Fruit fly (Drosophila melanogaster) whole organism, embryonic: Measurements from ENCODE around the gene wds.

ENCODE experiments used
- Adf1 ChIP-seq: fragments of 200-800 bp; sonication (Bioruptor generic); IDR thresholded peaks from 2 replicates; pipeline ENCODE4 v1.3.6; 2022; ENCODE audit warnings: missing biosample characterization, missing genetic modification characterization
- CG10654 ChIP-seq: fragments of 200-800 bp; sonication (Bioruptor generic); optimal IDR thresholded peaks from 2 replicates; lab custom pipeline; 2016; ENCODE audit warnings: missing biosample characterization, missing genetic modification characterization
- CG11504 ChIP-seq: fragments of 200-800 bp; sonication (Bioruptor generic); optimal IDR thresholded peaks from 3 replicates; lab custom pipeline; 2019; ENCODE audit warnings: missing biosample characterization, mild to moderate bottlenecking, missing genetic modification characterization, moderate library complexity
- CG12071 ChIP-seq: fragments of 200-800 bp; sonication (Bioruptor generic); optimal IDR thresholded peaks from 3 replicates; lab custom pipeline; 2018; ENCODE audit warnings: missing biosample characterization, mild to moderate bottlenecking, missing genetic modification characterization
- CG13296 ChIP-seq: fragments of 200-800 bp; sonication (Bioruptor generic); optimal IDR thresholded peaks from 3 replicates; lab custom pipeline; 2018; ENCODE audit warnings: missing biosample characterization, mild to moderate bottlenecking, missing genetic modification characterization
- CG14710 ChIP-seq: fragments of 200-800 bp; sonication (Bioruptor generic); optimal IDR thresholded peaks from 3 replicates; lab custom pipeline; 2019; ENCODE audit warnings: missing biosample characterization, mild to moderate bottlenecking, missing genetic modification characterization, moderate library complexity
- CG14860 ChIP-seq: fragments of 200-800 bp; sonication (Bioruptor generic); IDR thresholded peaks from 3 replicates; pipeline ENCODE4 v1.3.6; 2022; ENCODE audit warnings: missing biosample characterization, missing genetic modification characterization; ENCODE audit not compliant: partially characterized antibody
- CG16779 ChIP-seq: fragments of 200-800 bp; sonication (Bioruptor generic); IDR thresholded peaks from 2 replicates; pipeline ENCODE4 v1.3.6; 2022; ENCODE audit warnings: missing biosample characterization, missing genetic modification characterization
- CG17359 ChIP-seq: fragments of 200-800 bp; sonication (Bioruptor generic); optimal IDR thresholded peaks from 3 replicates; lab custom pipeline; 2018; ENCODE audit warnings: missing biosample characterization, mild to moderate bottlenecking, missing genetic modification characterization, moderate library complexity
- CG17829 ChIP-seq: fragments of 200-800 bp; optimal IDR thresholded peaks from 2 replicates; lab custom pipeline; 2019; ENCODE audit warnings: missing biosample characterization, mild to moderate bottlenecking, missing genetic modification characterization, moderate library complexity
- CG1832 ChIP-seq: fragments of 200-800 bp; sonication (Bioruptor generic); optimal IDR thresholded peaks from 2 replicates; lab custom pipeline; 2017; ENCODE audit warnings: missing biosample characterization, mild to moderate bottlenecking, missing genetic modification characterization, inconsistent platforms
- CG18599 ChIP-seq: fragments of 200-800 bp; sonication (Bioruptor generic); optimal IDR thresholded peaks from 3 replicates; lab custom pipeline; 2017; ENCODE audit warnings: missing biosample characterization, missing genetic modification characterization, mild to moderate bottlenecking, moderate library complexity, missing genetic modification reagents
- CG18619 ChIP-seq: fragments of 200-800 bp; sonication (Bioruptor generic); optimal IDR thresholded peaks from 3 replicates; lab custom pipeline; 2017; ENCODE audit warnings: missing biosample characterization, mild to moderate bottlenecking, missing genetic modification characterization
- CG2116 ChIP-seq: fragments of 200-800 bp; sonication (Bioruptor generic); optimal IDR thresholded peaks from 3 replicates; lab custom pipeline; 2018; ENCODE audit warnings: missing biosample characterization, mild to moderate bottlenecking, missing genetic modification characterization
- CG31224 ChIP-seq: fragments of 200-800 bp; sonication (Bioruptor generic); IDR thresholded peaks from 2 replicates; pipeline ENCODE4 v1.3.6; 2022; ENCODE audit warnings: missing biosample characterization, missing genetic modification characterization
- CG7839 ChIP-seq: fragments of 200-800 bp; sonication (Bioruptor generic); optimal IDR thresholded peaks from 3 replicates; lab custom pipeline; 2018; ENCODE audit warnings: missing biosample characterization, mild to moderate bottlenecking, missing genetic modification characterization, moderate library complexity
- D ChIP-seq, 2 experiments: fragments of 200-800 bp in 1 of 2; fragments of >200 bp in 1 of 2; sonication (Bioruptor generic) in 1 of 2; optimal IDR thresholded peaks; 2 replicates in 1 of 2; 3 replicates in 1 of 2; lab custom pipeline; 2017; ENCODE audit warnings: mild to moderate bottlenecking in 1 of 2, missing biosample characterization in 1 of 2, missing genetic modification characterization in 1 of 2, missing genetic modification reagents in 1 of 2
- Dbx ChIP-seq: fragments of 200-800 bp; sonication (Bioruptor generic); IDR thresholded peaks from 3 replicates; pipeline ENCODE4 v1.3.6; 2022; ENCODE audit warnings: missing biosample characterization, missing genetic modification characterization
- Dfd ChIP-seq, 2 experiments: fragments of >200 bp; optimal IDR thresholded peaks; 2 replicates each; lab custom pipeline; 2017; ENCODE audit warnings: missing biosample characterization in 2 of 2, missing genetic modification characterization in 2 of 2
- Dref ChIP-seq: fragments of 200-800 bp; sonication (Bioruptor generic); IDR thresholded peaks from 2 replicates; pipeline ENCODE4 v1.3.6; 2022; ENCODE audit warnings: missing biosample characterization, missing genetic modification characterization
- Ets65A ChIP-seq: fragments of 200-800 bp; sonication (Bioruptor generic); peaks from one replicate; lab custom pipeline; 2016; ENCODE audit warnings: missing biosample characterization, missing genetic modification characterization
- Fer1 ChIP-seq: fragments of 200-800 bp; sonication (Bioruptor generic); optimal IDR thresholded peaks from 2 replicates; lab custom pipeline; 2017; ENCODE audit warnings: missing biosample characterization, mild to moderate bottlenecking, missing genetic modification characterization
- HLHmδ ChIP-seq: fragments of 200-800 bp; sonication (Bioruptor generic); optimal IDR thresholded peaks from 2 replicates; lab custom pipeline; 2018; ENCODE audit warnings: missing biosample characterization, mild to moderate bottlenecking, missing genetic modification characterization, moderate library complexity
- Hand ChIP-seq: fragments of 200-800 bp; sonication (Bioruptor generic); optimal IDR thresholded peaks from 2 replicates; lab custom pipeline; 2017; ENCODE audit warnings: mild to moderate bottlenecking, missing biosample characterization, missing genetic modification reagents, missing genetic modification characterization
- Opbp ChIP-seq: fragments of 200-800 bp; sonication (Bioruptor generic); IDR thresholded peaks from 3 replicates; pipeline ENCODE4 v1.3.6; 2022; ENCODE audit warnings: missing biosample characterization, missing genetic modification characterization; ENCODE audit not compliant: partially characterized antibody
- Scr ChIP-seq: fragments of 200-800 bp; sonication (Bioruptor generic); IDR thresholded peaks from 2 replicates; pipeline ENCODE4 v1.3.6; 2022; ENCODE audit warnings: missing biosample characterization, missing genetic modification characterization; ENCODE audit not compliant: partially characterized antibody
- Sry-δ ChIP-seq: fragments of 200-800 bp; sonication (Bioruptor generic); optimal IDR thresholded peaks from 2 replicates; lab custom pipeline; 2016; ENCODE audit warnings: missing biosample characterization, missing genetic modification characterization
- Trl ChIP-seq, 3 experiments: fragments of >200 bp in 2 of 3; fragments of 200-800 bp in 1 of 3; sonication (Bioruptor generic) in 1 of 3; optimal IDR thresholded peaks; 2 replicates in 1 of 3; 3 replicates in 2 of 3; lab custom pipeline; 2016 to 2017; ENCODE audit warnings: missing biosample characterization in 1 of 3, missing genetic modification characterization in 1 of 3
- bigmax ChIP-seq: fragments of 200-800 bp; sonication (Bioruptor generic); optimal IDR thresholded peaks from 2 replicates; lab custom pipeline; 2018; ENCODE audit warnings: missing biosample characterization, mild to moderate bottlenecking, missing genetic modification characterization
- br ChIP-seq: fragments of >200 bp; optimal IDR thresholded peaks from 2 replicates; lab custom pipeline; 2017
- chif ChIP-seq, 2 experiments: fragments of 200-800 bp; sonication (Bioruptor generic); optimal IDR thresholded peaks; 3 replicates each; lab custom pipeline; 2016; ENCODE audit warnings: missing biosample characterization in 2 of 2, missing genetic modification characterization in 2 of 2
- chinmo ChIP-seq: fragments of 200-800 bp; sonication (Bioruptor generic); IDR thresholded peaks from 4 replicates; pipeline ENCODE4 v1.3.6; 2022; ENCODE audit warnings: missing biosample characterization, missing genetic modification characterization; ENCODE audit not compliant: partially characterized antibody
- crol ChIP-seq: fragments of 200-800 bp; sonication (Bioruptor generic); IDR thresholded peaks from 2 replicates; pipeline ENCODE4 v1.3.6; 2022; ENCODE audit warnings: missing biosample characterization, missing genetic modification characterization
- dm ChIP-seq: fragments of 200-800 bp; sonication (Bioruptor generic); optimal IDR thresholded peaks from 3 replicates; lab custom pipeline; 2016; ENCODE audit warnings: missing biosample characterization, missing genetic modification characterization
- ewg ChIP-seq: fragments of 200-800 bp; sonication (Bioruptor generic); optimal IDR thresholded peaks from 3 replicates; lab custom pipeline; 2017; ENCODE audit warnings: mild to moderate bottlenecking, missing biosample characterization, missing genetic modification reagents, missing genetic modification characterization
- fd102C ChIP-seq: fragments of 200-800 bp; sonication (Bioruptor generic); optimal IDR thresholded peaks from 2 replicates; lab custom pipeline; 2018; ENCODE audit warnings: missing biosample characterization, mild to moderate bottlenecking, missing genetic modification characterization, moderate library complexity
- fd3F ChIP-seq: fragments of 200-800 bp; sonication (Bioruptor generic); optimal IDR thresholded peaks from 2 replicates; lab custom pipeline; 2018; ENCODE audit warnings: missing biosample characterization, mild to moderate bottlenecking, missing genetic modification characterization, moderate library complexity
- grau ChIP-seq: fragments of 200-800 bp; optimal IDR thresholded peaks from 3 replicates; lab custom pipeline; 2019; ENCODE audit warnings: missing biosample characterization, mild to moderate bottlenecking, missing genetic modification characterization, moderate library complexity
- gsb ChIP-seq: fragments of 200-800 bp; sonication (Bioruptor generic); IDR thresholded peaks from 2 replicates; pipeline ENCODE4 v1.3.6; 2022; ENCODE audit warnings: missing biosample characterization, missing genetic modification characterization
- gt ChIP-seq: fragments of 200-800 bp; sonication (Bioruptor generic); IDR thresholded peaks from 2 replicates; pipeline ENCODE4 v1.3.6; 2022; ENCODE audit warnings: missing biosample characterization, missing genetic modification characterization
- her ChIP-seq: fragments of 200-800 bp; sonication (Bioruptor generic); optimal IDR thresholded peaks from 2 replicates; lab custom pipeline; 2016; ENCODE audit warnings: missing biosample characterization, missing genetic modification characterization
- hth ChIP-seq: fragments of >200 bp; optimal IDR thresholded peaks from 2 replicates; lab custom pipeline; 2017; ENCODE audit warnings: inconsistent platforms
- knrl ChIP-seq: fragments of 200-800 bp; sonication (Bioruptor generic); IDR thresholded peaks from 3 replicates; pipeline ENCODE4 v1.3.6; 2022; ENCODE audit warnings: missing biosample characterization, missing genetic modification characterization; ENCODE audit not compliant: partially characterized antibody
- psq ChIP-seq: fragments of 200-800 bp; sonication (Bioruptor generic); optimal IDR thresholded peaks from 2 replicates; lab custom pipeline; 2017; ENCODE audit warnings: missing biosample characterization, missing genetic modification characterization
- sc ChIP-seq, 3 experiments: fragments of >200 bp in 2 of 3; fragments of 200-800 bp in 1 of 3; sonication (Bioruptor generic) in 1 of 3; optimal IDR thresholded peaks; 2 replicates in 2 of 3; 3 replicates in 1 of 3; lab custom pipeline; 2017; ENCODE audit warnings: mild to moderate bottlenecking in 1 of 3, missing biosample characterization in 1 of 3, missing genetic modification characterization in 1 of 3, missing genetic modification reagents in 1 of 3
- seq ChIP-seq: fragments of 200-800 bp; sonication (Bioruptor generic); IDR thresholded peaks from 2 replicates; pipeline ENCODE4 v1.3.6; 2022; ENCODE audit warnings: missing biosample characterization, missing genetic modification characterization
- tio ChIP-seq: fragments of 200-800 bp; sonication (Bioruptor generic); optimal IDR thresholded peaks from 2 replicates; lab custom pipeline; 2017; ENCODE audit warnings: missing biosample characterization, missing genetic modification characterization, inconsistent platforms
- usp ChIP-seq: fragments of >200 bp; optimal IDR thresholded peaks from 2 replicates; lab custom pipeline; 2017; ENCODE audit warnings: missing biosample characterization, missing genetic modification characterization

Gene wds

DNA sequence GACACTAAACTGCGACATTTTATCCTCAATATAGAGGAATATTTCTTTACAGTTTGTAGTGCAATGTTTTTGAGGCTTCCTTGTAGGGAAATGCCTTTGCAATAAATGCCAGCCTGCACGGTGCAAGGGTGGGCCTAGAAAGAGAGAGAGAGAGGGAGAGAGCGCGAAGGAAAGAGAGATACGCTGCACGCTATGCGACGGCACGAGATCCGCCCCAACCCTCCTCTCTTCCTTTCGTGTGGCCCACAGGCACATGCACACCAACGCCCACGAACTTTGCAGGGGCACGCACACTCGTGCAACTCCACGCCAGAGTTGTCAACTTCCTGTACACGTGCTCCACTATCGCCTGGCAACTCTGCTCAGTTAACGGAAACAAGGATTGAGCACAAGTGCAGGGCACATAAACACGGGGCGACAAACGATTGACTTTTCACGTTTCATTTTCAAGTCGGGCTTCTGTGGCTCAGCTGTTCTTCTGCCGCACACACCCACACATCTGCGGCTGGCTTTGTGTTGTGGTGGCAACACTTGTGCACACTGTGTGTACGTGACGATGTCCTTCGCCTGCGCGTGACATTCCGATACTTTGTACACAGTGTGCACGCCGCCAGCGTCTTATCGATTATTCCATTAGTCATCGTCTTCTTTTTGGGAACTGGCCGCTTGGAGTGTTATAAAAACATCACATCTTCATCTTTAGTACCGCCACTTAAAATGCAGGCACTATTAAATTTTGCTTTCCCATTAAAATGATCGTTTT is 50.4 kb downstream of the wds start (continued):
- TF ChIP-seq CG14860 (GFP tag; lab: Robert Waterston, UW) (no peak), CG12071 (GFP tag; lab: Kevin White, UChicago) (no peak), Adf1 (GFP tag; lab: Robert Waterston, UW) (peak; percentile 9; the same call in 1 of the 2 replicates), Ets65A (GFP tag; lab: Kevin White, UChicago) (peak; percentile 24), fd102C (GFP tag; lab: Kevin White, UChicago) (no peak), knrl (GFP tag; lab: Robert Waterston, UW) (peak; percentile 20; the same call in 1 of the 3 replicates), CG31224 (GFP tag; lab: Robert Waterston, UW) (no peak), CG17359 (tag; lab: Kevin White, UChicago) (no peak), CG18599 (peak; percentile 18), her (GFP tag; lab: Kevin White, UChicago) (no peak), Dbx (GFP tag; lab: Robert Waterston, UW) (no peak), Dref (GFP tag; lab: Robert Waterston, UW) (peak; percentile 44), Fer1 (GFP tag; lab: Kevin White, UChicago) (peak; percentile 7), CG7839 (tag; lab: Kevin White, UChicago) (no peak), grau (tag; lab: Kevin White, UChicago) (no peak), CG2116 (peak; percentile 51), CG13296 (GFP tag; lab: Kevin White, UChicago) (no peak), Sry-δ (GFP tag; lab: Kevin White, UChicago) (peak; percentile 16), bigmax (GFP tag; lab: Kevin White, UChicago) (no peak), chif (GFP tag; optimal IDR thresholded peaks at IDR 0.05; lab: Kevin White, UChicago) (no peak), CG18619 (GFP tag; lab: Kevin White, UChicago) (no peak), CG10654 (GFP tag; lab: Kevin White, UChicago) (no peak), Dfd (GFP tag; optimal IDR thresholded peaks at IDR 0.05; lab: Kevin White, UChicago) (no peak), fd3F (GFP tag; lab: Kevin White, UChicago) (no peak), sc (optimal IDR thresholded peaks at IDR 0.05; lab: Kevin White, UChicago) (no peak), sc (GFP tag; optimal IDR thresholded peaks at IDR 0.05; lab: Kevin White, UChicago) (no peak), psq (GFP tag; lab: Kevin White, UChicago) (no peak), CG17829 (tag; lab: Kevin White, UChicago) (no peak), chinmo (0 out of 4 replicates have a peak, but pooled peaks have one; percentile 22), seq (GFP tag; lab: Robert Waterston, UW) (peak; percentile 18; the same call in 1 of the 2 replicates), ewg (peak; percentile 79), Scr (GFP tag; lab: Robert Waterston, UW) (0 out of 2 replicates have a peak, but pooled peaks have one; percentile 31), HLHmδ (GFP tag; lab: Kevin White, UChicago) (no peak), tio (GFP tag; lab: Kevin White, UChicago) (no peak), br (lab: Kevin White, UChicago) (no peak), dm (GFP tag; lab: Kevin White, UChicago) (peak; percentile 13), CG11504 (tag; lab: Kevin White, UChicago) (no peak), CG1832 (GFP tag; lab: Kevin White, UChicago) (peak; percentile 55), Hand (GFP tag; lab: Kevin White, UChicago) (no peak), CG16779 (GFP tag; lab: Robert Waterston, UW) (no peak), gt (no peak), hth (lab: Kevin White, UChicago) (no peak), Trl (optimal IDR thresholded peaks at IDR 0.05; lab: Kevin White, UChicago) (peak; percentile 11 to 47), Trl (GFP tag; optimal IDR thresholded peaks at IDR 0.05; lab: Kevin White, UChicago) (no peak), D (optimal IDR thresholded peaks at IDR 0.05; lab: Kevin White, UChicago) (no peak), D (GFP tag; optimal IDR thresholded peaks at IDR 0.05; lab: Kevin White, UChicago) (no peak), crol (GFP tag; lab: Robert Waterston, UW) (peak; percentile 69), gsb (GFP tag; lab: Robert Waterston, UW) (no peak), usp (no peak), Opbp (GFP tag; lab: Robert Waterston, UW) (no peak), CG14710 (tag; lab: Kevin White, UChicago) (peak; percentile 20)
